Fruit fly (Drosophila melanogaster) whole organism, embryonic: ENCODE measurements around the gene Rad9.
A peak's percentile ranks its signal among the peaks of the same experiment; 100 is the strongest.

Experiments used
- Atf6 ChIP-seq: fragments of 200-800 bp; sonication (Bioruptor generic); IDR thresholded peaks from 2 replicates; pipeline ENCODE4 v1.3.6; 2022; ENCODE audit warnings: missing biosample characterization, missing genetic modification characterization
- Awh ChIP-seq: fragments of 200-800 bp; sonication (Bioruptor generic); IDR thresholded peaks from 2 replicates; pipeline ENCODE4, ENCODE4 v1.3.6; 2022; ENCODE audit warnings: missing biosample characterization, missing genetic modification characterization
- BtbVII ChIP-seq: fragments of 200-800 bp; sonication (Bioruptor generic); optimal IDR thresholded peaks from 3 replicates; lab custom pipeline; 2017; ENCODE audit warnings: missing biosample characterization, mild to moderate bottlenecking, missing genetic modification characterization
- CG10431 ChIP-seq: fragments of 200-800 bp; sonication (Bioruptor generic); optimal IDR thresholded peaks from 3 replicates; lab custom pipeline; 2018; ENCODE audit warnings: missing biosample characterization, mild to moderate bottlenecking, missing genetic modification characterization
- CG11398 ChIP-seq: fragments of 200-800 bp; sonication (Bioruptor generic); optimal IDR thresholded peaks from 2 replicates; lab custom pipeline; 2016; ENCODE audit warnings: missing biosample characterization, missing genetic modification characterization
- CG11695 ChIP-seq: fragments of 200-800 bp; sonication (Bioruptor generic); IDR thresholded peaks from 3 replicates; pipeline ENCODE4 v1.3.6; 2022; ENCODE audit warnings: missing biosample characterization, missing genetic modification characterization
- CG1233 ChIP-seq: fragments of 200-800 bp; sonication (Bioruptor generic); optimal IDR thresholded peaks from 4 replicates; lab custom pipeline; 2018; ENCODE audit warnings: missing biosample characterization, mild to moderate bottlenecking, missing genetic modification characterization
- CG13123 ChIP-seq: fragments of 200-800 bp; sonication (Bioruptor generic); optimal IDR thresholded peaks from 2 replicates; lab custom pipeline; 2016; ENCODE audit warnings: missing biosample characterization, missing genetic modification characterization
- CG14014 ChIP-seq: fragments of 200-800 bp; sonication (Bioruptor generic); IDR thresholded peaks from 2 replicates; pipeline ENCODE4 v1.3.6; 2022; ENCODE audit warnings: missing biosample characterization, missing genetic modification characterization
- CG16779 ChIP-seq: fragments of 200-800 bp; sonication (Bioruptor generic); IDR thresholded peaks from 2 replicates; pipeline ENCODE4 v1.3.6; 2022; ENCODE audit warnings: missing biosample characterization, missing genetic modification characterization
- CG16815 ChIP-seq: fragments of 200-800 bp; sonication (Bioruptor generic); optimal IDR thresholded peaks from 3 replicates; lab custom pipeline; 2017; ENCODE audit warnings: missing biosample characterization, mild to moderate bottlenecking, missing genetic modification characterization
- CG17328 ChIP-seq: fragments of 200-800 bp; sonication (Bioruptor generic); IDR thresholded peaks from 2 replicates; pipeline ENCODE4 v1.3.6; 2022; ENCODE audit warnings: missing biosample characterization, missing genetic modification characterization
- CG32767 ChIP-seq: fragments of 200-800 bp; sonication (Bioruptor generic); IDR thresholded peaks from 2 replicates; pipeline ENCODE4 v1.3.6; 2022; ENCODE audit warnings: missing biosample characterization, missing genetic modification characterization
- CG4617 ChIP-seq: fragments of 200-800 bp; sonication (Bioruptor generic); optimal IDR thresholded peaks from 3 replicates; lab custom pipeline; 2016; ENCODE audit warnings: missing biosample characterization, missing genetic modification characterization, borderline replicate concordance
- CG4730 ChIP-seq: fragments of 200-800 bp; sonication (Bioruptor generic); IDR thresholded peaks from 2 replicates; pipeline ENCODE4 v1.3.6; 2022; ENCODE audit warnings: missing biosample characterization, missing genetic modification characterization
- CG4820 ChIP-seq: fragments of 200-800 bp; sonication (Bioruptor generic); optimal IDR thresholded peaks from 3 replicates; lab custom pipeline; 2016; ENCODE audit warnings: missing biosample characterization, missing genetic modification characterization
- CG6689 ChIP-seq: fragments of 200-800 bp; sonication (Bioruptor generic); IDR thresholded peaks from 2 replicates; pipeline ENCODE4 v1.3.6; 2022; ENCODE audit warnings: missing biosample characterization, missing genetic modification characterization
- CG7786 ChIP-seq: fragments of 200-800 bp; sonication (Bioruptor generic); optimal IDR thresholded peaks from 2 replicates; lab custom pipeline; 2016; ENCODE audit warnings: missing biosample characterization, missing genetic modification characterization
- CG8290 ChIP-seq, 3 experiments: fragments of 200-800 bp; sonication (Bioruptor generic); optimal IDR thresholded peaks; 2 replicates each; lab custom pipeline; 2016 to 2019; ENCODE audit warnings: missing biosample characterization in 3 of 3, missing genetic modification characterization in 3 of 3, mild to moderate bottlenecking in 2 of 3, moderate library complexity in 1 of 3
- D ChIP-seq, 2 experiments: fragments of 200-800 bp in 1 of 2; fragments of >200 bp in 1 of 2; sonication (Bioruptor generic) in 1 of 2; optimal IDR thresholded peaks; 2 replicates in 1 of 2; 3 replicates in 1 of 2; lab custom pipeline; 2017; ENCODE audit warnings: mild to moderate bottlenecking in 1 of 2, missing biosample characterization in 1 of 2, missing genetic modification characterization in 1 of 2, missing genetic modification reagents in 1 of 2
- E2f2 ChIP-seq: fragments of 200-800 bp; sonication (Bioruptor generic); IDR thresholded peaks from 2 replicates; pipeline ENCODE4 v1.3.6; 2022; ENCODE audit warnings: missing biosample characterization, missing genetic modification characterization
- H15 ChIP-seq: fragments of 200-800 bp; sonication (Bioruptor generic); IDR thresholded peaks from 3 replicates; pipeline ENCODE4 v1.3.6; 2022; ENCODE audit warnings: missing biosample characterization, missing genetic modification characterization
- Hmr ChIP-seq: fragments of 200-800 bp; sonication (Bioruptor generic); optimal IDR thresholded peaks from 3 replicates; lab custom pipeline; 2017; ENCODE audit warnings: mild to moderate bottlenecking, missing biosample characterization, missing genetic modification reagents, missing genetic modification characterization
- Meics ChIP-seq: fragments of 200-800 bp; sonication (Bioruptor generic); optimal IDR thresholded peaks from 2 replicates; lab custom pipeline; 2017; ENCODE audit warnings: missing biosample characterization, mild to moderate bottlenecking, missing genetic modification characterization
- Nf-YB ChIP-seq: fragments of 200-800 bp; sonication (Bioruptor generic); optimal IDR thresholded peaks from 3 replicates; lab custom pipeline; 2019; ENCODE audit warnings: missing biosample characterization, mild to moderate bottlenecking, missing genetic modification characterization, moderate library complexity
- Ssrp ChIP-seq: fragments of 200-800 bp; sonication (Bioruptor generic); optimal IDR thresholded peaks from 2 replicates; lab custom pipeline; 2018; ENCODE audit warnings: missing biosample characterization, mild to moderate bottlenecking, missing genetic modification characterization, moderate library complexity
- ab ChIP-seq: fragments of 200-800 bp; sonication (Bioruptor generic); optimal IDR thresholded peaks from 2 replicates; lab custom pipeline; 2016; ENCODE audit warnings: missing biosample characterization, missing genetic modification characterization
- abd-A ChIP-seq: fragments of 200-800 bp; sonication (Bioruptor generic); optimal IDR thresholded peaks from 3 replicates; lab custom pipeline; 2019; ENCODE audit warnings: missing biosample characterization, mild to moderate bottlenecking, missing genetic modification characterization, moderate library complexity
- bab2 ChIP-seq: fragments of 200-800 bp; sonication (Bioruptor generic); optimal IDR thresholded peaks from 2 replicates; lab custom pipeline; 2016; ENCODE audit warnings: missing biosample characterization, missing genetic modification characterization
- caup ChIP-seq: fragments of 200-800 bp; sonication (Bioruptor generic); optimal IDR thresholded peaks from 3 replicates; lab custom pipeline; 2017; ENCODE audit warnings: missing biosample characterization, mild to moderate bottlenecking, missing genetic modification characterization, moderate library complexity; ENCODE audit not compliant: severe bottlenecking
- danr ChIP-seq: fragments of 200-800 bp; sonication (Bioruptor generic); IDR thresholded peaks from 2 replicates; pipeline ENCODE4 v1.3.6; 2022; ENCODE audit warnings: missing biosample characterization, missing genetic modification characterization
- dati ChIP-seq: fragments of 200-800 bp; sonication (Bioruptor generic); IDR thresholded peaks from 2 replicates; pipeline ENCODE4 v1.3.6; 2022; ENCODE audit warnings: missing biosample characterization, missing genetic modification characterization
- ems ChIP-seq: fragments of 200-800 bp; sonication (Bioruptor generic); optimal IDR thresholded peaks from 3 replicates; lab custom pipeline; 2016; ENCODE audit warnings: missing biosample characterization, missing genetic modification characterization
- fd96Cb ChIP-seq: fragments of 200-800 bp; sonication (Bioruptor generic); optimal IDR thresholded peaks from 2 replicates; lab custom pipeline; 2018; ENCODE audit warnings: missing biosample characterization, mild to moderate bottlenecking, missing genetic modification characterization, moderate library complexity
- ftz-f1 ChIP-seq: fragments of 200-800 bp; sonication (Bioruptor generic); optimal IDR thresholded peaks from 2 replicates; lab custom pipeline; 2016; ENCODE audit warnings: missing biosample characterization, missing genetic modification characterization
- gce ChIP-seq: fragments of 200-800 bp; sonication (Bioruptor generic); IDR thresholded peaks from 3 replicates; pipeline ENCODE4 v1.3.6; 2022; ENCODE audit warnings: missing biosample characterization, missing genetic modification characterization
- gro ChIP-seq: fragments of 200-800 bp; sonication (Bioruptor generic); optimal IDR thresholded peaks from 2 replicates; lab custom pipeline; 2016; ENCODE audit warnings: missing biosample characterization, missing genetic modification characterization
- hbn ChIP-seq: fragments of 200-800 bp; sonication (Bioruptor generic); IDR thresholded peaks from 2 replicates; pipeline ENCODE4 v1.3.6; 2022; ENCODE audit warnings: missing biosample characterization, missing genetic modification characterization; ENCODE audit not compliant: partially characterized antibody
- lmd ChIP-seq: fragments of 200-800 bp; sonication (Bioruptor generic); IDR thresholded peaks from 2 replicates; pipeline ENCODE4 v1.3.6; 2022; ENCODE audit warnings: missing biosample characterization, missing genetic modification characterization
- maf-S ChIP-seq: fragments of 200-800 bp; sonication (Bioruptor generic); optimal IDR thresholded peaks from 2 replicates; lab custom pipeline; 2016; ENCODE audit warnings: missing biosample characterization, missing genetic modification characterization
- mirr ChIP-seq: fragments of 200-800 bp; sonication (Bioruptor generic); optimal IDR thresholded peaks from 3 replicates; lab custom pipeline; 2018; ENCODE audit warnings: missing biosample characterization, mild to moderate bottlenecking, missing genetic modification characterization
- nerfin-1 ChIP-seq: fragments of 200-800 bp; sonication (Bioruptor generic); optimal IDR thresholded peaks from 3 replicates; lab custom pipeline; 2019; ENCODE audit warnings: missing biosample characterization, mild to moderate bottlenecking, missing genetic modification characterization, moderate library complexity
- pfk ChIP-seq: fragments of 200-800 bp; sonication (Bioruptor generic); optimal IDR thresholded peaks from 2 replicates; lab custom pipeline; 2018; ENCODE audit warnings: missing biosample characterization, mild to moderate bottlenecking, missing genetic modification characterization, moderate library complexity
- pzg ChIP-seq: fragments of 200-800 bp; sonication (Bioruptor generic); optimal IDR thresholded peaks from 3 replicates; lab custom pipeline; 2018; ENCODE audit warnings: missing biosample characterization, mild to moderate bottlenecking, missing genetic modification characterization, moderate library complexity
- seq ChIP-seq: fragments of 200-800 bp; sonication (Bioruptor generic); IDR thresholded peaks from 2 replicates; pipeline ENCODE4 v1.3.6; 2022; ENCODE audit warnings: missing biosample characterization, missing genetic modification characterization
- sima ChIP-seq: fragments of 200-800 bp; sonication (Bioruptor generic); optimal IDR thresholded peaks from 2 replicates; lab custom pipeline; 2016; ENCODE audit warnings: missing biosample characterization, missing genetic modification characterization
- sob ChIP-seq: fragments of 200-800 bp; sonication (Bioruptor generic); IDR thresholded peaks from 2 replicates; pipeline ENCODE4 v1.3.6; 2022; ENCODE audit warnings: missing biosample characterization, missing genetic modification characterization
- twi ChIP-seq: fragments of 200-800 bp; optimal IDR thresholded peaks from 2 replicates; lab custom pipeline; 2019; ENCODE audit warnings: missing biosample characterization, mild to moderate bottlenecking, missing genetic modification characterization, moderate library complexity
- wek ChIP-seq: fragments of 200-800 bp; sonication (Bioruptor generic); optimal IDR thresholded peaks from 3 replicates; lab custom pipeline; 2018; ENCODE audit warnings: missing biosample characterization, mild to moderate bottlenecking, missing genetic modification characterization, moderate library complexity
- zen ChIP-seq: fragments of 200-800 bp; sonication (Bioruptor generic); optimal IDR thresholded peaks from 3 replicates; lab custom pipeline; 2018; ENCODE audit warnings: missing biosample characterization, mild to moderate bottlenecking, missing genetic modification characterization, moderate library complexity

Rad9 gene

dm6 chr3L:18840370-18841007 is 31.9 kb downstream of the Rad9 start (continued):
- TF ChIP-seq Ssrp (tag; lab: Kevin White, UChicago), result peak; percentile 4
- no peak for TF ChIP-seq wek (GFP tag; lab: Kevin White, UChicago)
- TF ChIP-seq hbn, result no peak
- TF ChIP-seq CG8290 (GFP tag; optimal IDR thresholded peaks at IDR 0.05; lab: Kevin White, UChicago), result no peak
- peak in 1 of 2 experiments; percentile 69 for TF ChIP-seq CG8290 (tag; optimal IDR thresholded peaks at IDR 0.05; lab: Kevin White, UChicago)
- peak; percentile 8 for TF ChIP-seq CG4820 (GFP tag; lab: Kevin White, UChicago)
- TF ChIP-seq CG16815 (GFP tag; lab: Kevin White, UChicago), result no peak
- TF ChIP-seq pfk (GFP tag; lab: Kevin White, UChicago), result peak; percentile 31
- TF ChIP-seq CG14014 (GFP tag; lab: Robert Waterston, UW), result no peak
- TF ChIP-seq Awh (GFP tag; lab: Robert Waterston, UW), result no peak
- TF ChIP-seq gce (GFP tag; lab: Robert Waterston, UW), result no peak
- TF ChIP-seq CG13123, result no peak
- no peak for TF ChIP-seq H15 (GFP tag; lab: Robert Waterston, UW)
- TF ChIP-seq sob (GFP tag; lab: Robert Waterston, UW), result no peak
- no peak for TF ChIP-seq E2f2 (GFP tag; lab: Robert Waterston, UW)
- TF ChIP-seq CG1233 (GFP tag; lab: Kevin White, UChicago), result peak; percentile 4
- no peak for TF ChIP-seq abd-A
- peak; percentile 5 for TF ChIP-seq CG7786 (GFP tag; lab: Kevin White, UChicago)
- TF ChIP-seq CG4617 (GFP tag; lab: Kevin White, UChicago), result no peak
- TF ChIP-seq bab2 (GFP tag; lab: Kevin White, UChicago), result peak; percentile 13
- TF ChIP-seq CG6689, result no peak
- TF ChIP-seq CG11398 (GFP tag; lab: Kevin White, UChicago), result peak; percentile 10
- TF ChIP-seq fd96Cb (tag; lab: Kevin White, UChicago), result peak; percentile 13
- no peak for TF ChIP-seq Atf6 (GFP tag; lab: Robert Waterston, UW)
- TF ChIP-seq dati (GFP tag; lab: Robert Waterston, UW), result no peak
- no peak for TF ChIP-seq Nf-YB
- TF ChIP-seq CG17328, result no peak
- TF ChIP-seq danr, result no peak
- no peak for TF ChIP-seq pzg (GFP tag; lab: Kevin White, UChicago)
- TF ChIP-seq CG32767 (GFP tag; lab: Robert Waterston, UW), result no peak
- TF ChIP-seq ab (GFP tag; lab: Kevin White, UChicago), result no peak
- no peak for TF ChIP-seq ems (GFP tag; lab: Kevin White, UChicago)
- no peak for TF ChIP-seq ftz-f1 (GFP tag; lab: Kevin White, UChicago)
- no peak for TF ChIP-seq D (optimal IDR thresholded peaks at IDR 0.05; lab: Kevin White, UChicago)
- TF ChIP-seq D (GFP tag; optimal IDR thresholded peaks at IDR 0.05; lab: Kevin White, UChicago), result no peak
- TF ChIP-seq Meics (GFP tag; lab: Kevin White, UChicago), result no peak
- TF ChIP-seq CG10431 (GFP tag; lab: Kevin White, UChicago), result no peak
- peak; percentile 26 for TF ChIP-seq Hmr (GFP tag; lab: Kevin White, UChicago)
- TF ChIP-seq zen, result no peak
- TF ChIP-seq twi (tag; lab: Kevin White, UChicago), result no peak
- TF ChIP-seq gro (GFP tag; lab: Kevin White, UChicago), result no peak
- no peak for TF ChIP-seq nerfin-1 (tag; lab: Kevin White, UChicago)
- no peak for TF ChIP-seq CG4730 (GFP tag; lab: Robert Waterston, UW)
- TF ChIP-seq BtbVII (GFP tag; lab: Kevin White, UChicago), result no peak
- peak; percentile 24 for TF ChIP-seq mirr (GFP tag; lab: Kevin White, UChicago)
- TF ChIP-seq seq (GFP tag; lab: Robert Waterston, UW), result no peak
- TF ChIP-seq CG16779, result no peak
- TF ChIP-seq caup, result no peak
- no peak for TF ChIP-seq maf-S (GFP tag; lab: Kevin White, UChicago)
- TF ChIP-seq lmd, result no peak
- no peak for TF ChIP-seq CG11695 (GFP tag; lab: Robert Waterston, UW)
- no peak for TF ChIP-seq sima (GFP tag; lab: Kevin White, UChicago)
